Worm (Caenorhabditis elegans) whole organism, late embryonic: ENCODE data around the gene elt-3.
A peak's percentile ranks its signal among the peaks of the same experiment; 100 is the strongest.

Experiments used
- C08G9.2 ChIP-seq: sonication (generic microtip); optimal IDR thresholded peaks from 2 replicates; lab custom pipeline; 2016; ENCODE audit warnings: mild to moderate bottlenecking, missing genetic modification characterization, moderate library complexity, missing compliant biosample characterization
- C38D4.7 ChIP-seq: fragments of 200-800 bp; sonication (Bioruptor generic); optimal IDR thresholded peaks from 2 replicates; lab custom pipeline; 2018; ENCODE audit warnings: mild to moderate bottlenecking, missing genetic modification characterization, moderate library complexity, missing compliant biosample characterization
- K09A11.1 ChIP-seq: sonication (generic microtip); optimal IDR thresholded peaks from 2 replicates; lab custom pipeline; 2017; ENCODE audit warnings: antibody characterized with exemption, mild to moderate bottlenecking, missing genetic modification characterization, missing compliant biosample characterization; ENCODE audit not compliant: insufficient read depth
- ama-1 ChIP-seq: fragments of 150-350 bp; optimal IDR thresholded peaks from 2 replicates; lab custom pipeline; 2014
- ceh-14 ChIP-seq: sonication (generic microtip); optimal IDR thresholded peaks from 2 replicates; lab custom pipeline; 2016; ENCODE audit warnings: missing genotype, missing genetic modification characterization, missing compliant biosample characterization
- ceh-18 ChIP-seq: sonication (generic microtip); optimal IDR thresholded peaks from 2 replicates; lab custom pipeline; 2016; ENCODE audit warnings: missing genetic modification characterization, missing compliant biosample characterization
- ceh-19 ChIP-seq: fragments of 200-800 bp; sonication (Bioruptor generic); optimal IDR thresholded peaks from 2 replicates; lab custom pipeline; 2018; ENCODE audit warnings: mild to moderate bottlenecking, missing genetic modification characterization, missing compliant biosample characterization
- ceh-2 ChIP-seq: sonication (generic microtip); optimal IDR thresholded peaks from 2 replicates; lab custom pipeline; 2016; ENCODE audit warnings: missing genotype, missing genetic modification characterization, missing compliant biosample characterization
- ceh-22 ChIP-seq: sonication (generic microtip); optimal IDR thresholded peaks from 2 replicates; lab custom pipeline; 2017; ENCODE audit warnings: missing biosample characterization, missing genetic modification characterization
- ceh-24 ChIP-seq: sonication (generic microtip); optimal IDR thresholded peaks from 2 replicates; lab custom pipeline; 2016; ENCODE audit warnings: mild to moderate bottlenecking, missing genetic modification characterization, missing compliant biosample characterization
- ceh-30 ChIP-seq: fragments of 150-350 bp; optimal IDR thresholded peaks from 2 replicates; lab custom pipeline; 2014; ENCODE audit warnings: missing biosample characterization, missing genetic modification characterization
- ceh-31 ChIP-seq: sonication (generic microtip); optimal IDR thresholded peaks from 2 replicates; lab custom pipeline; 2016; ENCODE audit warnings: missing genetic modification characterization, missing compliant biosample characterization
- ceh-34 ChIP-seq: sonication (generic microtip); optimal IDR thresholded peaks from 2 replicates; lab custom pipeline; 2016; ENCODE audit warnings: mild to moderate bottlenecking, missing genetic modification characterization, missing compliant biosample characterization
- ceh-45 ChIP-seq: fragments of 200-800 bp; sonication (Bioruptor generic); IDR thresholded peaks from 2 replicates; pipeline ENCODE4 v1.3.6; 2022; ENCODE audit warnings: missing genetic modification reagents, missing genetic modification characterization, missing compliant biosample characterization
- ceh-48 ChIP-seq: sonication (generic microtip); optimal IDR thresholded peaks from 2 replicates; lab custom pipeline; 2016; ENCODE audit warnings: missing genetic modification characterization, inconsistent platforms, missing compliant biosample characterization
- ceh-9 ChIP-seq: sonication (generic microtip); optimal IDR thresholded peaks from 2 replicates; lab custom pipeline; 2016; ENCODE audit warnings: mild to moderate bottlenecking, missing genetic modification characterization, inconsistent platforms, missing compliant biosample characterization
- elt-2 ChIP-seq: sonication (generic microtip); optimal IDR thresholded peaks from 2 replicates; lab custom pipeline; 2016; ENCODE audit warnings: missing genetic modification reagents, missing genetic modification characterization, missing compliant biosample characterization
- elt-4 ChIP-seq: sonication (generic microtip); optimal IDR thresholded peaks from 2 replicates; lab custom pipeline; 2016; ENCODE audit warnings: missing genetic modification characterization, missing compliant biosample characterization
- ets-4 ChIP-seq: sonication (generic microtip); optimal IDR thresholded peaks from 2 replicates; lab custom pipeline; 2016; ENCODE audit warnings: missing genetic modification characterization, missing compliant biosample characterization
- fax-1 ChIP-seq: sonication (generic microtip); optimal IDR thresholded peaks from 2 replicates; lab custom pipeline; 2016; ENCODE audit warnings: missing genotype, missing genetic modification characterization, missing compliant biosample characterization
- fkh-10 ChIP-seq: fragments of 150-350 bp; optimal IDR thresholded peaks from 2 replicates; lab custom pipeline; 2014; ENCODE audit warnings: missing biosample characterization, missing genetic modification reagents, missing genetic modification characterization
- gmeb-2 ChIP-seq: sonication (generic microtip); optimal IDR thresholded peaks from 2 replicates; lab custom pipeline; 2016; ENCODE audit warnings: missing genetic modification characterization, inconsistent platforms, missing compliant biosample characterization
- hlh-13 ChIP-seq: fragments of 200-800 bp; sonication (Bioruptor generic); optimal IDR thresholded peaks from 2 replicates; lab custom pipeline; 2018; ENCODE audit warnings: mild to moderate bottlenecking, missing genetic modification characterization, missing compliant biosample characterization
- hlh-30 ChIP-seq: sonication (generic microtip); optimal IDR thresholded peaks from 2 replicates; lab custom pipeline; 2017; ENCODE audit warnings: antibody characterized with exemption, missing genetic modification characterization, missing compliant biosample characterization; ENCODE audit not compliant: insufficient read depth
- hlh-6 ChIP-seq: sonication (generic microtip); optimal IDR thresholded peaks from 2 replicates; lab custom pipeline; 2016; ENCODE audit warnings: missing genotype, missing genetic modification characterization, missing compliant biosample characterization
- hlh-8 ChIP-seq: sonication (generic microtip); optimal IDR thresholded peaks from 2 replicates; lab custom pipeline; 2016; ENCODE audit warnings: missing genotype, missing genetic modification characterization, missing compliant biosample characterization
- lim-6 ChIP-seq: sonication (generic microtip); optimal IDR thresholded peaks from 2 replicates; lab custom pipeline; 2016; ENCODE audit warnings: missing genetic modification characterization, missing compliant biosample characterization
- lin-11 ChIP-seq: fragments of 200-800 bp; sonication (Bioruptor generic); optimal IDR thresholded peaks from 2 replicates; lab custom pipeline; 2018; ENCODE audit warnings: mild to moderate bottlenecking, missing genetic modification characterization, missing compliant biosample characterization
- madf-2 ChIP-seq: sonication (generic microtip); optimal IDR thresholded peaks from 2 replicates; lab custom pipeline; 2017; ENCODE audit warnings: missing genetic modification characterization, missing compliant biosample characterization
- mec-3 ChIP-seq: sonication (generic microtip); optimal IDR thresholded peaks from 2 replicates; lab custom pipeline; 2016; ENCODE audit warnings: borderline replicate concordance, missing genetic modification characterization, missing compliant biosample characterization
- nfya-1 ChIP-seq: sonication (generic microtip); optimal IDR thresholded peaks from 2 replicates; lab custom pipeline; 2017; ENCODE audit warnings: missing genetic modification characterization, mild to moderate bottlenecking, missing compliant biosample characterization, antibody characterized with exemption, moderate library complexity
- npax-4 ChIP-seq: sonication (generic microtip); optimal IDR thresholded peaks from 2 replicates; lab custom pipeline; 2016; ENCODE audit warnings: missing genetic modification characterization, missing compliant biosample characterization
- odd-2 ChIP-seq: sonication (generic microtip); optimal IDR thresholded peaks from 2 replicates; lab custom pipeline; 2017; ENCODE audit warnings: antibody characterized with exemption, mild to moderate bottlenecking, missing genetic modification characterization, missing compliant biosample characterization
- pag-3 ChIP-seq: sonication (generic microtip); optimal IDR thresholded peaks from 2 replicates; lab custom pipeline; 2016; ENCODE audit warnings: missing compliant biosample characterization, missing genetic modification characterization, borderline replicate concordance
- pat-9 ChIP-seq: fragments of 200-800 bp; sonication (Bioruptor generic); optimal IDR thresholded peaks from 2 replicates; lab custom pipeline; 2018; ENCODE audit warnings: mild to moderate bottlenecking, missing genetic modification characterization, moderate library complexity, missing compliant biosample characterization
- pha-2 ChIP-seq: sonication (generic microtip); optimal IDR thresholded peaks from 2 replicates; lab custom pipeline; 2017; ENCODE audit warnings: mild to moderate bottlenecking, missing genetic modification characterization, missing compliant biosample characterization
- pha-4 ChIP-seq: fragments of 150-350 bp; optimal IDR thresholded peaks from 2 replicates; lab custom pipeline; 2018; ENCODE audit warnings: missing biosample characterization, missing genetic modification reagents, missing genetic modification characterization
- pros-1 ChIP-seq: fragments of 150-350 bp; optimal IDR thresholded peaks from 2 replicates; lab custom pipeline; 2014; ENCODE audit warnings: missing biosample characterization, missing genetic modification reagents, missing genetic modification characterization
- rnt-1 ChIP-seq: sonication (generic microtip); optimal IDR thresholded peaks from 2 replicates; lab custom pipeline; 2016; ENCODE audit warnings: missing genetic modification characterization, missing compliant biosample characterization
- sdc-2 ChIP-seq: sonication (generic microtip); optimal IDR thresholded peaks from 2 replicates; lab custom pipeline; 2016; ENCODE audit warnings: missing genotype, missing genetic modification characterization, missing compliant biosample characterization
- sox-2 ChIP-seq: fragments of 200-800 bp; sonication (Bioruptor generic); IDR thresholded peaks from 2 replicates; pipeline ENCODE4 v1.3.6; 2022; ENCODE audit warnings: missing genetic modification reagents, missing genetic modification characterization, missing compliant biosample characterization
- syd-9 ChIP-seq: sonication (generic microtip); optimal IDR thresholded peaks from 2 replicates; lab custom pipeline; 2016; ENCODE audit warnings: mild to moderate bottlenecking, missing genetic modification characterization, moderate library complexity, missing compliant biosample characterization
- tbx-2 ChIP-seq: sonication (generic microtip); optimal IDR thresholded peaks from 2 replicates; lab custom pipeline; 2016; ENCODE audit warnings: missing genetic modification characterization, missing compliant biosample characterization
- tbx-7 ChIP-seq: sonication (generic microtip); optimal IDR thresholded peaks from 2 replicates; lab custom pipeline; 2016; ENCODE audit warnings: missing genotype, missing genetic modification characterization, missing compliant biosample characterization
- ttx-3 ChIP-seq: sonication (generic microtip); optimal IDR thresholded peaks from 2 replicates; lab custom pipeline; 2016; ENCODE audit warnings: missing genetic modification reagents, missing genetic modification characterization, missing compliant biosample characterization
- unc-3 ChIP-seq, 2 experiments: fragments of 200-800 bp in 1 of 2; sonication (Bioruptor generic) in 1 of 2; sonication (generic microtip) in 1 of 2; conservative IDR thresholded peaks in 1 of 2; optimal IDR thresholded peaks in 1 of 2; 2 replicates each; pipeline versions ENCODE4 v1.3.6 to Lab custom; 2016 to 2022; ENCODE audit warnings: missing compliant biosample characterization in 2 of 2, missing genetic modification characterization in 2 of 2, missing genetic modification reagents in 1 of 2
- unc-42 ChIP-seq: sonication (generic microtip); optimal IDR thresholded peaks from 2 replicates; lab custom pipeline; 2016; ENCODE audit warnings: missing genotype, missing genetic modification characterization, missing compliant biosample characterization
- unc-55 ChIP-seq: sonication (generic microtip); optimal IDR thresholded peaks from 2 replicates; lab custom pipeline; 2017; ENCODE audit warnings: missing biosample characterization, missing genetic modification reagents, missing genetic modification characterization

elt-3 gene

DNA sequence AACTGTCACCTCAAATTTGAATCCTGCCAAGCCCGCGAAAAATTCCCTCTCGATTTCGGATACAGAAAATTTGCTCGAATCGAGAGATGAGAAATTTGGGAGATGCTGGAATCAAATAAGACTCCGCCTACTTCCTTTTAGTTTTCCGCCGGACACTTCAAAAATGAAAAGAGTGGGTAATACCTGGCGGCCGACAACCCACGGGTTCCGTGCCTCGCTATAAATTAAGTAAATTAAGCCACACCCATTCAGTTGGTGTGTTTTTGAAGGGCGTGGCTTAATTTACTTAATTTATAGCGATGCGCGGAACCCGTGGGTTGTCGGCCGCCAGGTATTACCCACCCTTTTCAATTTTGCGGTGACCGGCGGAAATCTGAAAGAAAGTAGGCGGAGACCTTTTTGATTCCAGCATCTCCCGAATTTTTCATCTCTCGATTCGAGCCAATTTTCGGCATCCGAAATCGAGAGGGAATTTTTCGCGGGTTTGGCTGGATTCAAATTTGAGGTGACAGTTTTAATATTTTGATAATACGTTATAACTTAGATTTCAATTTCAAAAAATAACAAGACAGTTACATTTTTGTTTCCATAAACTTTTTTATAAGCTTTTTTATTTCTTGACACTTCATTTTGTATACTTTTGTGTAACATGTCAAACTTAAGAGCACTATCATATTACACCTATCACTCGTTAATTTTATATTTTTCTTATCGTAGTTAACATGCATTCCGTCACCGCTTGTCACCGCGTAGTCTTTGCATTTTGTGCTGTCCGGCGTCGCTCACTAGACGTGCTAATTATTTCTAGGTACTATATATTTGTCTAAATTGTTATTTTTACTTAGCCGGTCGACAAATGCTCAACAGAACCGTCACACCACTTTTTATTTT, 12.3 kb downstream of the elt-3 start:
- no peak for TF ChIP-seq ceh-24 (tag; lab: Kevin White, UChicago)
- peak; percentile 53 for TF ChIP-seq elt-2 (tag; lab: Kevin White, UChicago)

ce11 chrX:13948167-13948566, 13.5 kb downstream of the elt-3 start:
- TF ChIP-seq odd-2 (tag; lab: Kevin White, UChicago) (no peak), lim-6 (no peak), npax-4 (no peak), ceh-45 (GFP tag; lab: Robert Waterston, UW) (no peak), hlh-13 (GFP tag; lab: Kevin White, UChicago) (no peak), ceh-19 (no peak), K09A11.1 (tag; lab: Kevin White, UChicago) (no peak), fax-1 (tag; lab: Kevin White, UChicago) (no peak), ceh-14 (no peak), unc-3 (GFP tag; conservative IDR thresholded peaks at IDR 0.05; lab: Robert Waterston, UW) (no peak), unc-3 (tag; optimal IDR thresholded peaks at IDR 0.05; lab: Kevin White, UChicago) (no peak), C08G9.2 (tag; lab: Kevin White, UChicago) (no peak), madf-2 (tag; lab: Kevin White, UChicago) (no peak), ceh-22 (tag; lab: Kevin White, UChicago) (no peak), ets-4 (tag; lab: Kevin White, UChicago) (no peak), ceh-48 (tag; lab: Kevin White, UChicago) (no peak), ceh-31 (peak; percentile 59), syd-9 (tag; lab: Kevin White, UChicago) (peak; percentile 25), pha-4 (tag; lab: Kevin White, UChicago) (no peak), hlh-30 (tag; lab: Kevin White, UChicago) (no peak), ceh-18 (tag; lab: Kevin White, UChicago) (no peak), pag-3 (tag; lab: Kevin White, UChicago) (no peak), elt-2 (tag; lab: Kevin White, UChicago) (no peak), unc-42 (tag; lab: Kevin White, UChicago) (peak; percentile 18), tbx-2 (peak; percentile 41), sdc-2 (tag; lab: Kevin White, UChicago) (peak; percentile 53), ama-1 (lab: Kevin White, UChicago) (no peak), ceh-24 (tag; lab: Kevin White, UChicago) (no peak), fkh-10 (no peak), pat-9 (no peak), pros-1 (no peak), gmeb-2 (no peak), ceh-2 (tag; lab: Kevin White, UChicago) (no peak), ceh-9 (no peak), pha-2 (tag; lab: Kevin White, UChicago) (no peak), unc-55 (GFP tag; lab: Kevin White, UChicago) (peak; percentile 18), C38D4.7 (GFP tag; lab: Kevin White, UChicago) (no peak), hlh-8 (tag; lab: Kevin White, UChicago) (no peak), ceh-34 (tag; lab: Kevin White, UChicago) (no peak), ceh-30 (tag; lab: Kevin White, UChicago) (no peak), tbx-7 (tag; lab: Kevin White, UChicago) (no peak), mec-3 (tag; lab: Kevin White, UChicago) (no peak), hlh-6 (tag; lab: Kevin White, UChicago) (no peak), rnt-1 (tag; lab: Kevin White, UChicago) (no peak), lin-11 (tag; lab: Kevin White, UChicago) (no peak), sox-2 (no peak), elt-4 (tag; lab: Kevin White, UChicago) (no peak), ttx-3 (tag; lab: Kevin White, UChicago) (no peak), nfya-1 (peak; percentile 39)
